Worm (Caenorhabditis elegans) whole organism, L4 larva: ENCODE results near the gene cdr-4.
A peak's percentile ranks its signal among the peaks of the same experiment; 100 is the strongest.

ENCODE experiments used
- D1046.2 ChIP-seq: fragments of 200-800 bp; sonication (Bioruptor generic); IDR thresholded peaks from 2 replicates; pipeline ENCODE4 v1.3.6; 2022; ENCODE audit warnings: missing genetic modification characterization, missing compliant biosample characterization
- F26F4.8 ChIP-seq: fragments of 200-800 bp; sonication (Bioruptor generic); conservative IDR thresholded peaks from 2 replicates; pipeline ENCODE4 v1.3.6; 2022; ENCODE audit warnings: missing genetic modification characterization, missing compliant biosample characterization
- Y48G9A.11 ChIP-seq: fragments of 200-800 bp; sonication (Bioruptor generic); IDR thresholded peaks from 2 replicates; pipeline ENCODE4 v1.3.6; 2022; ENCODE audit warnings: missing genetic modification reagents, missing genetic modification characterization, missing compliant biosample characterization
- Y75B8A.6 ChIP-seq: fragments of 200-800 bp; sonication (Bioruptor generic); IDR thresholded peaks from 2 replicates; pipeline ENCODE4 v1.3.6; 2022; ENCODE audit warnings: missing genetic modification reagents, missing genetic modification characterization, missing compliant biosample characterization
- ZK546.5 ChIP-seq, 2 experiments: sonication (generic microtip); optimal IDR thresholded peaks; 2 replicates each; lab custom pipeline; 2017; ENCODE audit warnings: missing biosample characterization in 2 of 2, missing genetic modification characterization in 2 of 2
- aly-2 ChIP-seq: sonication (generic microtip); optimal IDR thresholded peaks from 2 replicates; lab custom pipeline; 2018; ENCODE audit warnings: missing biosample characterization, missing genetic modification characterization
- attf-4 ChIP-seq: sonication (generic microtip); optimal IDR thresholded peaks from 3 replicates; lab custom pipeline; 2017; ENCODE audit warnings: missing biosample characterization, missing genetic modification characterization
- ceh-44 ChIP-seq: fragments of 200-800 bp; sonication (Bioruptor generic); IDR thresholded peaks from 2 replicates; pipeline ENCODE4 v1.3.6; 2022; ENCODE audit warnings: missing genetic modification reagents, missing genetic modification characterization, missing compliant biosample characterization
- ceh-62 ChIP-seq: sonication (generic microtip); optimal IDR thresholded peaks from 2 replicates; lab custom pipeline; 2017; ENCODE audit warnings: missing biosample characterization, missing genetic modification characterization
- ceh-82 ChIP-seq: sonication (generic microtip); optimal IDR thresholded peaks from 2 replicates; lab custom pipeline; 2017; ENCODE audit warnings: missing biosample characterization, missing genetic modification characterization
- ces-1 ChIP-seq: fragments of 150-350 bp; sonication (generic microtip); optimal IDR thresholded peaks from 4 replicates; lab custom pipeline; 2014; ENCODE audit warnings: missing biosample characterization, missing genetic modification reagents, missing genetic modification characterization
- cey-2 ChIP-seq: sonication (generic microtip); optimal IDR thresholded peaks from 3 replicates; lab custom pipeline; 2017; ENCODE audit warnings: missing genetic modification characterization, mild to moderate bottlenecking, missing compliant biosample characterization, antibody characterized with exemption, borderline replicate concordance; ENCODE audit not compliant: insufficient read depth
- daf-16 ChIP-seq, 3 experiments: sonication (generic microtip); optimal IDR thresholded peaks; 2 replicates each; lab custom pipeline; 2016 to 2017; ENCODE audit warnings: missing genetic modification characterization in 3 of 3, missing genetic modification reagents in 3 of 3, mild to moderate bottlenecking in 2 of 3, missing compliant biosample characterization in 2 of 3, missing biosample characterization in 1 of 3, moderate library complexity in 1 of 3
- dmd-8 ChIP-seq: fragments of 200-800 bp; sonication (Bioruptor generic); IDR thresholded peaks from 2 replicates; pipeline ENCODE4 v1.3.6; 2022; ENCODE audit warnings: missing genetic modification characterization, missing compliant biosample characterization
- dpl-1 ChIP-seq: fragments of 150-350 bp; optimal IDR thresholded peaks from 2 replicates; lab custom pipeline; 2014; ENCODE audit warnings: missing biosample characterization, missing genetic modification reagents, missing genetic modification characterization
- duxl-1 ChIP-seq: sonication (generic microtip); optimal IDR thresholded peaks from 2 replicates; lab custom pipeline; 2016; ENCODE audit warnings: mild to moderate bottlenecking, missing genetic modification characterization, moderate library complexity, missing compliant biosample characterization; ENCODE audit not compliant: poor library complexity
- hif-1 ChIP-seq, 2 experiments: sonication (generic microtip); optimal IDR thresholded peaks; 2 replicates each; lab custom pipeline; 2016 to 2017; ENCODE audit warnings: missing compliant biosample characterization in 2 of 2, missing genetic modification characterization in 2 of 2, missing genetic modification reagents in 2 of 2, missing genotype in 2 of 2, mild to moderate bottlenecking in 1 of 2
- hlh-30 ChIP-seq: sonication (generic microtip); optimal IDR thresholded peaks from 2 replicates; lab custom pipeline; 2017; ENCODE audit warnings: antibody characterized with exemption, mild to moderate bottlenecking, missing genetic modification characterization, missing compliant biosample characterization; ENCODE audit not compliant: insufficient read depth
- hmg-1.1 ChIP-seq: fragments of 200-800 bp; sonication (Bioruptor generic); IDR thresholded peaks from 2 replicates; pipeline ENCODE4 v1.3.6; 2022; ENCODE audit warnings: missing genetic modification reagents, missing genetic modification characterization, missing compliant biosample characterization
- jun-1 ChIP-seq: fragments of 150-350 bp; optimal IDR thresholded peaks from 2 replicates; lab custom pipeline; 2014; ENCODE audit warnings: missing biosample characterization, missing genetic modification reagents, missing genetic modification characterization
- lim-7 ChIP-seq: fragments of 200-800 bp; sonication (Bioruptor generic); IDR thresholded peaks from 2 replicates; pipeline ENCODE4 v1.3.6; 2022; ENCODE audit warnings: missing genetic modification characterization, missing compliant biosample characterization
- lin-13 ChIP-seq: fragments of 150-350 bp; optimal IDR thresholded peaks from 2 replicates; lab custom pipeline; 2014; ENCODE audit warnings: missing biosample characterization, missing genetic modification reagents, missing genetic modification characterization
- lin-15B ChIP-seq: fragments of 150-350 bp; sonication (generic microtip); optimal IDR thresholded peaks from 3 replicates; lab custom pipeline; 2014; ENCODE audit warnings: missing biosample characterization, missing genetic modification characterization
- lin-29 ChIP-seq: fragments of 200-800 bp; sonication (Bioruptor generic); IDR thresholded peaks from 2 replicates; pipeline ENCODE4 v1.3.6; 2022; ENCODE audit warnings: missing genetic modification reagents, missing genetic modification characterization, missing compliant biosample characterization
- mdt-29 ChIP-seq: fragments of 200-800 bp; sonication (Bioruptor generic); IDR thresholded peaks from 2 replicates; pipeline ENCODE4 v1.3.6; 2022; ENCODE audit warnings: missing genetic modification reagents, missing genetic modification characterization, missing compliant biosample characterization
- mxl-2 ChIP-seq: fragments of 200-800 bp; sonication (Bioruptor generic); conservative IDR thresholded peaks from 2 replicates; pipeline ENCODE4 v1.3.6; 2022; ENCODE audit warnings: missing genetic modification reagents, missing genetic modification characterization, missing compliant biosample characterization
- nhr-41 ChIP-seq: fragments of 200-800 bp; sonication (Bioruptor generic); IDR thresholded peaks from 2 replicates; pipeline ENCODE4 v1.3.6; 2022; ENCODE audit warnings: missing genetic modification reagents, missing genetic modification characterization, missing compliant biosample characterization
- nhr-6 ChIP-seq: fragments of 150-350 bp; optimal IDR thresholded peaks from 2 replicates; lab custom pipeline; 2014; ENCODE audit warnings: missing biosample characterization, missing genetic modification characterization
- nhr-76 ChIP-seq: fragments of 150-350 bp; optimal IDR thresholded peaks from 2 replicates; lab custom pipeline; 2014; ENCODE audit warnings: missing biosample characterization, missing genetic modification characterization
- pqm-1 ChIP-seq: sonication (generic microtip); optimal IDR thresholded peaks from 2 replicates; lab custom pipeline; 2017; ENCODE audit warnings: missing biosample characterization, missing genetic modification characterization
- saeg-2 ChIP-seq: fragments of 200-800 bp; sonication (Bioruptor generic); IDR thresholded peaks from 2 replicates; pipeline ENCODE4 v1.3.6; 2022; ENCODE audit warnings: missing genetic modification reagents, missing genetic modification characterization, missing compliant biosample characterization
- skn-1 ChIP-seq: fragments of 150-350 bp; optimal IDR thresholded peaks from 2 replicates; lab custom pipeline; 2014; ENCODE audit warnings: missing biosample characterization, missing genetic modification characterization
- snpc-1.2 ChIP-seq: fragments of 200-800 bp; sonication (Bioruptor generic); IDR thresholded peaks from 2 replicates; pipeline ENCODE4 v1.3.6; 2022; ENCODE audit warnings: missing genetic modification reagents, missing genetic modification characterization, missing compliant biosample characterization
- tag-97 ChIP-seq: fragments of 200-800 bp; sonication (Bioruptor generic); IDR thresholded peaks from 2 replicates; pipeline ENCODE4 v1.3.6; 2022; ENCODE audit warnings: missing genetic modification characterization, missing compliant biosample characterization
- unc-130 ChIP-seq: sonication (generic microtip); optimal IDR thresholded peaks from 2 replicates; lab custom pipeline; 2016; ENCODE audit warnings: missing genetic modification reagents, missing genetic modification characterization, missing compliant biosample characterization
- vab-7 ChIP-seq: fragments of 200-800 bp; sonication (Bioruptor generic); IDR thresholded peaks from 2 replicates; pipeline ENCODE4 v1.3.6; 2022; ENCODE audit warnings: missing genetic modification reagents, missing genetic modification characterization, missing compliant biosample characterization
- zag-1 ChIP-seq: fragments of 150-350 bp; optimal IDR thresholded peaks from 2 replicates; lab custom pipeline; 2014; ENCODE audit warnings: missing biosample characterization, missing genetic modification characterization
- zip-11 ChIP-seq: fragments of 200-800 bp; sonication (Bioruptor generic); IDR thresholded peaks from 2 replicates; pipeline ENCODE4 v1.3.6; 2022; ENCODE audit warnings: missing genetic modification characterization, missing compliant biosample characterization

The cdr-4 gene

DNA sequence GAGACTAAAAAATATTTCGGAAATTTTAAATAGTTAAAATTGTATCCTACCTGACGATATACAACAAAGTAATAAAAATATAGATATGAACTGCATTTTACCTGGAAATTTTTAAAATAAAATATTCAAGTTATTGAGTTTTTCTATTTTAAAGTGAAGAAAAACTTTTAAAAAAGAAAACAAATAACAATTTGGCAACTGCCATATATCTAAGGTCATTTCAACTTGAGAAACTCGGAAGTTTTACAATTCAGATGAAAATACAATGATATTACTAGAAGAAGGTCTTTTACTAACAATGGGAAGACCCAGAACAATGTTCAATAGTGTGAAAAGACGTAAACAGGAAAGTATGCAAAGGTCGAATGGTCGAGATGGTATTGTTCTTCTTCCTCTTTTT is 41.5 kb upstream of the cdr-4 start, which contains the start of gene C54D10.10:
TSS of gene C54D10.10 (minus strand) at position 101 of the 400 bp plus-strand sequence.
- no peak for TF ChIP-seq duxl-1 (tag; lab: Kevin White, UChicago)

DNA sequence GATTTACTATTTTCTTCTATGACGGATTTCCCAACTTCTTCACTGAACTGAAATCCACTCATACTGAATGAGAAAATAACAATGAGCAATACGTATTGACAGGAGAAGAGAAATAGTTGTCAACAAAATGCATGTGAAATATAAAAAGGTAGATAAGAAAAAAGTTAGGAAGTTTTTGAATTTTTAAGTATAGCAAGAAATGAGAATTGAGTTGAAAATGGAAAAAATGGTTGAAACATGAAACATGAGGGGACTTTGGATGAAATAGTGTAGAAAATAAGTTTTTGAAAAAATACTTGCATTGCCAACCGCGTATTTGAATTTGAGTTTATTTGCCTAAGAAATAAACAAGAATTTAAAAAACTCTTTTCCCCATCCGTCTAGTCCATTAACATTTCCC is 38.5 kb upstream of the cdr-4 start, which contains the start of the genes pals-38 and C54D10.9:
TSS of gene pals-38 (minus strand) at position 101 of the 400 bp plus-strand sequence.
TSS of gene C54D10.9 (plus strand) at position 259 of the 400 bp plus-strand sequence.
- no peak for TF ChIP-seq F26F4.8 (GFP tag; lab: Robert Waterston, UW)
- no peak for TF ChIP-seq ceh-62 (tag; lab: Kevin White, UChicago)
- no peak for TF ChIP-seq snpc-1.2 (GFP tag; lab: Robert Waterston, UW)
- TF ChIP-seq mdt-29 (GFP tag; lab: Robert Waterston, UW): no peak
- TF ChIP-seq aly-2 (tag; lab: Kevin White, UChicago): no peak
- TF ChIP-seq unc-130 (GFP tag; lab: Kevin White, UChicago): no peak
- no peak for TF ChIP-seq Y48G9A.11 (GFP tag; lab: Robert Waterston, UW)
- TF ChIP-seq hif-1 (tag; optimal IDR thresholded peaks at IDR 0.05; lab: Kevin White, UChicago): no peak
- no peak for TF ChIP-seq ZK546.5 (tag; optimal IDR thresholded peaks at IDR 0.05; lab: Kevin White, UChicago)
- no peak for TF ChIP-seq nhr-6 (tag; lab: Kevin White, UChicago)
- TF ChIP-seq dpl-1 (GFP tag; lab: Kevin White, UChicago): no peak
- no peak for TF ChIP-seq attf-4 (tag; lab: Kevin White, UChicago)

DNA sequence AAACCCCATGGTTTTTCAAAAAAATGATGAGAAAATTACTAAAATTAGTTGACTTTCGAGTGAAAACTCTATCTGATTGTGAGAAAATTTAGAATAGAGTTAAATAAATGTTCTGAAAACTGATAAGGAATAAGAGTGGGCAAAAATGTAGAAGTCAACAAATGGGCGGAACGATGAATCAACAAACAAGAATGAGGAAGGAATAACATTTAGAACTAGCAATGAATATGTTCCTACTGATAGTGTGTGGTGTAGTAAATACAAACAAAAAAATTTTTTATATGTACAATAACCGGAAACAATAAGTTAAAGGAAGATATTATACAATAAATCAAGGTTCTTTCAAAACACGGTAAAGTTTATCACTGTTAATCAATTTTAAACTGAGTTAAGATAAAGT is 35.3 kb upstream of the cdr-4 start, which contains the start of gene pals-39:
TSS of gene pals-39 (minus strand) at position 101 of the 400 bp plus-strand sequence.
- no peak for TF ChIP-seq ceh-82 (tag; lab: Kevin White, UChicago)
- TF ChIP-seq Y75B8A.6 (GFP tag; lab: Robert Waterston, UW): no peak
- peak; percentile 21 for TF ChIP-seq pqm-1
- no peak for TF ChIP-seq zip-11 (GFP tag; lab: Robert Waterston, UW)
- TF ChIP-seq zag-1: no peak
- TF ChIP-seq tag-97 (GFP tag; lab: Robert Waterston, UW): no peak
- TF ChIP-seq ceh-44 (GFP tag; lab: Robert Waterston, UW): no peak
- TF ChIP-seq daf-16 (GFP tag; optimal IDR thresholded peaks at IDR 0.05; lab: Kevin White, UChicago): no peak
- TF ChIP-seq daf-16 (tag; optimal IDR thresholded peaks at IDR 0.05; lab: Kevin White, UChicago): peak; percentile 64
- TF ChIP-seq dpl-1 (GFP tag; lab: Kevin White, UChicago): no peak
- no peak for TF ChIP-seq hmg-1.1 (GFP tag; lab: Robert Waterston, UW)
- no peak for TF ChIP-seq lin-13
- no peak for TF ChIP-seq ces-1
- no peak for TF ChIP-seq saeg-2 (GFP tag; lab: Robert Waterston, UW)

DNA sequence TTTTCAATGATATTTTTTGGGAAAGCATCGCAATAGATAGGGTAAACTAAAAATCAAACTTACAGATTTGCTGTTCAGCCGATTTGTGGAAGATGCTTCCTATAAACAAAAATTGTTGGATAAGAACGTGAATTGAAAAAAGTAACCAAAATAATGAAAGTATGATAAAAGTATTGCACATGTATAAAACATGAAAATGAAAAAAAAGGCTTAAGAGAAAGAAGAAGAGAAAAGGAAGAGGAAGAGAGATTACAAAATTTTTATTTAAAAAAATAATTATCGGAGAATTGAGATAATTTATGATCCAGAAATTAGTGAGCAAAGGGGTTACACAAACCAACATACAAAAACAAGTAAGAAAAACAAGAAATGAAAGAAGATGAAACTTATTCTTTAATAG is 33.0 kb upstream of the cdr-4 start, which contains the start of gene pals-37:
TSS of gene pals-37 (minus strand) at position 101 of the 400 bp plus-strand sequence.
- TF ChIP-seq D1046.2 (GFP tag; lab: Robert Waterston, UW) (no peak), dpl-1 (GFP tag; lab: Kevin White, UChicago) (no peak), ceh-82 (tag; lab: Kevin White, UChicago) (no peak)

DNA sequence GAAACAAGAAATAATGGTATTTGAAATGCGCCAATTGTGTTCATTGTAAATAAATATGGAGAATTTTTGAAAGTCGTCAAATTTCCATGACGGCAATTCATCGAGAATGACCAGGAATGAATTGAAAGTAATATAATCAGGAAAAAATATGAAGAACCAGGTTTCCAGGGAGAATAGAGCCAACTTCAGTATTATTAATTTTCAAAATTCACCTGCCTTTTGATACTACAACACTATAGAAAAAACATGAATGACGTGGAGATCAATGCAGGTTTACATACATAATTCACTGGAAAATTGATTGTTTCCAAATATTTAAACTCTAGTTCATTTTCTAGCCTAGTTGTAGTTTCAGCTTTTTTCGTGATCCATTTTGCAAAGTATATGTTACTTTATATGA is 25.3 kb upstream of the cdr-4 start, which contains the start of gene srh-25:
TSS of gene srh-25 (minus strand) at position 101 of the 400 bp plus-strand sequence.
- no peak for TF ChIP-seq unc-130 (GFP tag; lab: Kevin White, UChicago)
- TF ChIP-seq nhr-76 (tag; lab: Kevin White, UChicago): no peak
- no peak for TF ChIP-seq jun-1 (tag; lab: Kevin White, UChicago)
- no peak for TF ChIP-seq ZK546.5 (tag; optimal IDR thresholded peaks at IDR 0.05; lab: Kevin White, UChicago)
- TF ChIP-seq nhr-41 (GFP tag; lab: Robert Waterston, UW): no peak
- TF ChIP-seq lim-7: no peak
- no peak for TF ChIP-seq vab-7
- TF ChIP-seq hlh-30: no peak
- TF ChIP-seq lin-15B (tag; lab: Kevin White, UChicago): no peak
- TF ChIP-seq skn-1 (tag; lab: Kevin White, UChicago): no peak
- TF ChIP-seq snpc-1.2 (GFP tag; lab: Robert Waterston, UW): no peak
- TF ChIP-seq dmd-8: no peak
- no peak for TF ChIP-seq lin-29 (GFP tag; lab: Robert Waterston, UW)
- no peak for TF ChIP-seq cey-2
- TF ChIP-seq F26F4.8 (GFP tag; lab: Robert Waterston, UW): no peak
- no peak for TF ChIP-seq nhr-6 (tag; lab: Kevin White, UChicago)
- TF ChIP-seq mxl-2 (GFP tag; lab: Robert Waterston, UW): no peak
- TF ChIP-seq, all 104 proteins: peak for 0
